Worm (Caenorhabditis elegans) whole organism, late embryonic: Measurements from ENCODE around the gene ZC8.6.

Experiments used
- T23F11.4 ChIP-seq: fragments of 200-800 bp; sonication (Bioruptor generic); optimal IDR thresholded peaks from 2 replicates; lab custom pipeline; 2018; ENCODE audit warnings: mild to moderate bottlenecking, missing genetic modification characterization, missing compliant biosample characterization
- ceh-34 ChIP-seq: sonication (generic microtip); optimal IDR thresholded peaks from 2 replicates; lab custom pipeline; 2016; ENCODE audit warnings: mild to moderate bottlenecking, missing genetic modification characterization, missing compliant biosample characterization
- hlh-13 ChIP-seq: fragments of 200-800 bp; sonication (Bioruptor generic); optimal IDR thresholded peaks from 2 replicates; lab custom pipeline; 2018; ENCODE audit warnings: mild to moderate bottlenecking, missing genetic modification characterization, missing compliant biosample characterization
- nhr-11 ChIP-seq: fragments of 150-350 bp; optimal IDR thresholded peaks from 2 replicates; lab custom pipeline; 2014; ENCODE audit warnings: missing biosample characterization, missing genetic modification characterization
- pqm-1 ChIP-seq: sonication (generic microtip); optimal IDR thresholded peaks from 2 replicates; lab custom pipeline; 2016; ENCODE audit warnings: missing genetic modification characterization, missing compliant biosample characterization

DNA sequence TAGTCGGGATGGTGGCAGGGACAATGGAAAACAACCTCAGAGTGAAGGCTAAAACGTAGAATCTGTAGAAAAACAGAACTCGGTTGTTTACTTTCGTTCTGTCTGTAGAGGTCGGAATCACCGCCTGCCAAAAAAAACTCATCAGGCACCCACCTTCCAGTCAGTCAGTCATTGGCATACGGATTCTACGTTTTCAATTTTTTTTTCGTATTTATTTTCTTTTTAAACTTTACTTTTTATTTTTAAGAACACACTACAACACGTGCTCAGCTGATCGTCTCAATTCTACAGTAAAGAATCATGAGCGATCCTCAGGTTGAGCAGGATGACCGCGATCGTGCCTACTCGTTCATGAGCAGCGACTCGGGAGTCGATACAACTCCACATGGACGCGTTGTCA lies 20.9 kb downstream of the ZC8.6 start, which contains the start of gene lfi-1:
- no peak for TF ChIP-seq nhr-11 (tag; lab: Kevin White, UChicago)
- no peak for TF ChIP-seq pqm-1
- TF ChIP-seq T23F11.4 (GFP tag; lab: Kevin White, UChicago): no peak
- TF ChIP-seq ceh-34 (tag; lab: Kevin White, UChicago): no peak
- TF ChIP-seq hlh-13: no peak
